Fruit fly (Drosophila melanogaster) whole organism, embryonic: ENCODE measurements around the gene CG8097.
A peak's percentile ranks its signal among the peaks of the same experiment; 100 is the strongest.

Experiments used
- Ada2b ChIP-seq: fragments of 200-800 bp; sonication (Bioruptor generic); IDR thresholded peaks from 2 replicates; pipeline ENCODE4 v1.3.6; 2022; ENCODE audit warnings: missing biosample characterization, missing genetic modification characterization
- Aef1 ChIP-seq: fragments of 200-800 bp; sonication (Bioruptor generic); IDR thresholded peaks from 3 replicates; pipeline ENCODE4 v1.3.6; 2022; ENCODE audit warnings: missing biosample characterization, missing genetic modification characterization
- CG10462 ChIP-seq: fragments of 200-800 bp; sonication (Bioruptor generic); optimal IDR thresholded peaks from 2 replicates; lab custom pipeline; 2016; ENCODE audit warnings: missing biosample characterization, missing genetic modification characterization
- CG11456 ChIP-seq: fragments of 200-800 bp; sonication (Bioruptor generic); IDR thresholded peaks from 3 replicates; pipeline ENCODE4 v1.3.6; 2022; ENCODE audit warnings: missing biosample characterization, missing genetic modification characterization
- CG12236 ChIP-seq: fragments of 200-800 bp; sonication (Bioruptor generic); optimal IDR thresholded peaks from 2 replicates; lab custom pipeline; 2016; ENCODE audit warnings: missing biosample characterization, missing genetic modification characterization
- CG12391 ChIP-seq: fragments of 200-800 bp; sonication (Bioruptor generic); optimal IDR thresholded peaks from 3 replicates; lab custom pipeline; 2018; ENCODE audit warnings: missing biosample characterization, mild to moderate bottlenecking, missing genetic modification characterization, moderate library complexity
- CG12769 ChIP-seq: fragments of 200-800 bp; sonication (Bioruptor generic); optimal IDR thresholded peaks from 2 replicates; lab custom pipeline; 2019; ENCODE audit warnings: missing biosample characterization, mild to moderate bottlenecking, missing genetic modification characterization, moderate library complexity
- CG15269 ChIP-seq: fragments of 200-800 bp; sonication (Bioruptor generic); optimal IDR thresholded peaks from 2 replicates; lab custom pipeline; 2018; ENCODE audit warnings: missing biosample characterization, mild to moderate bottlenecking, missing genetic modification characterization, moderate library complexity
- CG16815 ChIP-seq: fragments of 200-800 bp; sonication (Bioruptor generic); optimal IDR thresholded peaks from 3 replicates; lab custom pipeline; 2017; ENCODE audit warnings: missing biosample characterization, mild to moderate bottlenecking, missing genetic modification characterization
- CG17912 ChIP-seq: fragments of 200-800 bp; sonication (Bioruptor generic); optimal IDR thresholded peaks from 2 replicates; lab custom pipeline; 2018; ENCODE audit warnings: missing biosample characterization, mild to moderate bottlenecking, missing genetic modification characterization
- CG2678 ChIP-seq: fragments of 200-800 bp; sonication (Bioruptor generic); optimal IDR thresholded peaks from 3 replicates; lab custom pipeline; 2019; ENCODE audit warnings: missing biosample characterization, mild to moderate bottlenecking, missing genetic modification characterization, moderate library complexity
- CG31388 ChIP-seq: fragments of 200-800 bp; sonication (Bioruptor generic); optimal IDR thresholded peaks from 2 replicates; lab custom pipeline; 2016; ENCODE audit warnings: missing biosample characterization, missing genetic modification characterization
- CG6689 ChIP-seq: fragments of 200-800 bp; sonication (Bioruptor generic); IDR thresholded peaks from 2 replicates; pipeline ENCODE4 v1.3.6; 2022; ENCODE audit warnings: missing biosample characterization, missing genetic modification characterization
- CG7271 ChIP-seq: fragments of 200-800 bp; sonication (Bioruptor generic); optimal IDR thresholded peaks from 2 replicates; lab custom pipeline; 2018; ENCODE audit warnings: missing biosample characterization, mild to moderate bottlenecking, missing genetic modification characterization, moderate library complexity
- CG7928 ChIP-seq: fragments of 200-800 bp; sonication (Bioruptor generic); optimal IDR thresholded peaks from 2 replicates; lab custom pipeline; 2017; ENCODE audit warnings: missing biosample characterization, mild to moderate bottlenecking, missing genetic modification characterization
- CG7987 ChIP-seq: fragments of 200-800 bp; sonication (Bioruptor generic); optimal IDR thresholded peaks from 2 replicates; lab custom pipeline; 2018; ENCODE audit warnings: missing biosample characterization, mild to moderate bottlenecking, missing genetic modification characterization, moderate library complexity
- CG8388 ChIP-seq: fragments of 200-800 bp; sonication (Bioruptor generic); optimal IDR thresholded peaks from 2 replicates; lab custom pipeline; 2019; ENCODE audit warnings: missing biosample characterization, mild to moderate bottlenecking, missing genetic modification characterization, moderate library complexity
- D ChIP-seq, 2 experiments: fragments of 200-800 bp in 1 of 2; fragments of >200 bp in 1 of 2; sonication (Bioruptor generic) in 1 of 2; optimal IDR thresholded peaks; 2 replicates in 1 of 2; 3 replicates in 1 of 2; lab custom pipeline; 2017; ENCODE audit warnings: mild to moderate bottlenecking in 1 of 2, missing biosample characterization in 1 of 2, missing genetic modification characterization in 1 of 2, missing genetic modification reagents in 1 of 2
- GATAe ChIP-seq: fragments of 200-800 bp; sonication (Bioruptor generic); conservative IDR thresholded peaks from 2 replicates; pipeline ENCODE4 v1.3.6; 2022; ENCODE audit warnings: missing biosample characterization, missing genetic modification characterization
- H15 ChIP-seq: fragments of 200-800 bp; sonication (Bioruptor generic); IDR thresholded peaks from 3 replicates; pipeline ENCODE4 v1.3.6; 2022; ENCODE audit warnings: missing biosample characterization, missing genetic modification characterization
- Hmx ChIP-seq: fragments of 200-800 bp; sonication (Bioruptor generic); optimal IDR thresholded peaks from 2 replicates; lab custom pipeline; 2016; ENCODE audit warnings: missing biosample characterization, missing genetic modification characterization
- Hr51 ChIP-seq, 2 experiments: fragments of 200-800 bp; sonication (Bioruptor generic); optimal IDR thresholded peaks; 2 replicates in 1 of 2; 3 replicates in 1 of 2; lab custom pipeline; 2016 to 2018; ENCODE audit warnings: missing biosample characterization in 2 of 2, missing genetic modification characterization in 2 of 2, mild to moderate bottlenecking in 1 of 2, moderate library complexity in 1 of 2
- Jarid2 ChIP-seq: fragments of 200-800 bp; sonication (Bioruptor generic); optimal IDR thresholded peaks from 3 replicates; lab custom pipeline; 2017; ENCODE audit warnings: mild to moderate bottlenecking, missing biosample characterization, missing genetic modification reagents, missing genetic modification characterization
- NFAT ChIP-seq: fragments of 200-800 bp; sonication (Bioruptor generic); IDR thresholded peaks from 2 replicates; pipeline ENCODE4 v1.3.6; 2022; ENCODE audit warnings: missing biosample characterization, missing genetic modification characterization
- PHDP ChIP-seq: fragments of 200-800 bp; sonication (Bioruptor generic); optimal IDR thresholded peaks from 3 replicates; lab custom pipeline; 2018; ENCODE audit warnings: missing biosample characterization, mild to moderate bottlenecking, missing genetic modification characterization, moderate library complexity
- Sin3A ChIP-seq: fragments of >200 bp; optimal IDR thresholded peaks from 2 replicates; lab custom pipeline; 2018
- Tbp ChIP-seq: fragments of >200 bp; optimal IDR thresholded peaks from 2 replicates; lab custom pipeline; 2018; ENCODE audit warnings: missing biosample characterization, missing genetic modification characterization
- bsh ChIP-seq, 2 experiments: fragments of 200-800 bp; sonication (Bioruptor generic); optimal IDR thresholded peaks; 2 replicates each; lab custom pipeline; 2017 to 2018; ENCODE audit warnings: mild to moderate bottlenecking in 2 of 2, missing biosample characterization in 2 of 2, missing genetic modification characterization in 2 of 2, moderate library complexity in 1 of 2
- btn ChIP-seq: fragments of 200-800 bp; sonication (Bioruptor generic); optimal IDR thresholded peaks from 2 replicates; lab custom pipeline; 2016; ENCODE audit warnings: missing biosample characterization, missing genetic modification characterization
- eve ChIP-seq, 2 experiments: fragments of >200 bp; optimal IDR thresholded peaks; 2 replicates each; lab custom pipeline; 2017; ENCODE audit warnings: missing biosample characterization in 2 of 2, missing genetic modification characterization in 2 of 2
- eyg ChIP-seq: fragments of 200-800 bp; sonication (Bioruptor generic); optimal IDR thresholded peaks from 3 replicates; lab custom pipeline; 2016; ENCODE audit warnings: missing biosample characterization, missing genetic modification characterization
- gcm ChIP-seq: fragments of 200-800 bp; sonication (Bioruptor generic); optimal IDR thresholded peaks from 2 replicates; lab custom pipeline; 2019; ENCODE audit warnings: missing biosample characterization, mild to moderate bottlenecking, missing genetic modification characterization, moderate library complexity
- kay ChIP-seq: fragments of 200-800 bp; sonication (Bioruptor generic); optimal IDR thresholded peaks from 2 replicates; lab custom pipeline; 2016; ENCODE audit warnings: missing biosample characterization, missing genetic modification characterization
- lmd ChIP-seq: fragments of 200-800 bp; sonication (Bioruptor generic); IDR thresholded peaks from 2 replicates; pipeline ENCODE4 v1.3.6; 2022; ENCODE audit warnings: missing biosample characterization, missing genetic modification characterization
- odd ChIP-seq: fragments of 200-800 bp; sonication (Bioruptor generic); optimal IDR thresholded peaks from 2 replicates; lab custom pipeline; 2017; ENCODE audit warnings: missing biosample characterization, mild to moderate bottlenecking, missing genetic modification characterization
- phol ChIP-seq: fragments of 200-800 bp; sonication (Bioruptor generic); optimal IDR thresholded peaks from 3 replicates; lab custom pipeline; 2018; ENCODE audit warnings: missing biosample characterization, mild to moderate bottlenecking, missing genetic modification characterization, moderate library complexity
- row ChIP-seq: fragments of 200-800 bp; sonication (Bioruptor generic); IDR thresholded peaks from 3 replicates; pipeline ENCODE4 v1.3.6; 2022; ENCODE audit warnings: missing biosample characterization, missing genetic modification characterization
- sens ChIP-seq: fragments of 200-800 bp; sonication (Bioruptor generic); peaks from one replicate; lab custom pipeline; 2016; ENCODE audit warnings: missing biosample characterization, missing genetic modification characterization
- sisA ChIP-seq: fragments of 200-800 bp; sonication (Bioruptor generic); IDR thresholded peaks from 2 replicates; pipeline ENCODE4 v1.3.6; 2022; ENCODE audit warnings: missing biosample characterization, missing genetic modification characterization
- trh ChIP-seq: fragments of 200-800 bp; sonication (Bioruptor generic); optimal IDR thresholded peaks from 2 replicates; lab custom pipeline; 2016; ENCODE audit warnings: missing biosample characterization, missing genetic modification characterization
- unpg ChIP-seq: fragments of 200-800 bp; sonication (Bioruptor generic); optimal IDR thresholded peaks from 3 replicates; lab custom pipeline; 2018; ENCODE audit warnings: missing biosample characterization, mild to moderate bottlenecking, missing genetic modification characterization, moderate library complexity
- usp ChIP-seq: fragments of >200 bp; optimal IDR thresholded peaks from 2 replicates; lab custom pipeline; 2017; ENCODE audit warnings: missing biosample characterization, missing genetic modification characterization

Gene CG8097

dm6 chrX:15630815-15631214 is 47.9 kb downstream of the CG8097 start (continued):
- TF ChIP-seq bsh (GFP tag; optimal IDR thresholded peaks at IDR 0.05; lab: Kevin White, UChicago), result no peak
- TF ChIP-seq CG16815 (GFP tag; lab: Kevin White, UChicago), result no peak
- TF ChIP-seq H15, result no peak
- TF ChIP-seq CG8388 (GFP tag; lab: Kevin White, UChicago), result no peak
- TF ChIP-seq eve (GFP tag; optimal IDR thresholded peaks at IDR 0.05; lab: Kevin White, UChicago), result peak in 1 of 2 experiments; percentile 64
- TF ChIP-seq CG6689, result 0 out of 2 replicates have a peak, but pooled peaks have one; percentile 14
- no peak for TF ChIP-seq odd
- TF ChIP-seq CG17912 (GFP tag; lab: Kevin White, UChicago), result no peak
- no peak for TF ChIP-seq D (optimal IDR thresholded peaks at IDR 0.05; lab: Kevin White, UChicago)
- no peak for TF ChIP-seq D (GFP tag; optimal IDR thresholded peaks at IDR 0.05; lab: Kevin White, UChicago)
- no peak for TF ChIP-seq Jarid2 (GFP tag; lab: Kevin White, UChicago)
- no peak for TF ChIP-seq CG12391 (tag; lab: Kevin White, UChicago)
- TF ChIP-seq PHDP (tag; lab: Kevin White, UChicago), result peak; percentile 1
- no peak for TF ChIP-seq Sin3A
- TF ChIP-seq NFAT, result no peak
- TF ChIP-seq kay (GFP tag; lab: Kevin White, UChicago), result no peak
- no peak for TF ChIP-seq CG12769 (tag; lab: Kevin White, UChicago)
- 0 out of 3 replicates have a peak, but pooled peaks have one; percentile 32 for TF ChIP-seq row (GFP tag; lab: Robert Waterston, UW)
- TF ChIP-seq CG7928 (GFP tag; lab: Kevin White, UChicago), result no peak
- TF ChIP-seq CG15269 (tag; lab: Kevin White, UChicago), result peak; percentile 27
- TF ChIP-seq Hmx (GFP tag; lab: Kevin White, UChicago), result no peak
- TF ChIP-seq Aef1 (GFP tag; lab: Robert Waterston, UW), result 0 out of 3 replicates have a peak, but pooled peaks have one; percentile 18
- peak; percentile 15 for TF ChIP-seq unpg
- TF ChIP-seq CG7987 (GFP tag; lab: Kevin White, UChicago), result no peak
- TF ChIP-seq CG2678, result peak; percentile 2
- TF ChIP-seq CG11456 (GFP tag; lab: Robert Waterston, UW), result no peak
- TF ChIP-seq CG10462 (GFP tag; lab: Kevin White, UChicago), result no peak
- no peak for TF ChIP-seq GATAe (GFP tag; lab: Robert Waterston, UW)
- no peak for TF ChIP-seq phol (tag; lab: Kevin White, UChicago)
- TF ChIP-seq gcm (GFP tag; lab: Kevin White, UChicago), result no peak
- TF ChIP-seq CG7271, result no peak
- no peak for TF ChIP-seq CG12236 (GFP tag; lab: Kevin White, UChicago)
- no peak for TF ChIP-seq Ada2b (GFP tag; lab: Robert Waterston, UW)
- TF ChIP-seq Hr51 (GFP tag; optimal IDR thresholded peaks at IDR 0.05; lab: Kevin White, UChicago), result peak in 1 of 2 experiments; percentile 37
- no peak for TF ChIP-seq usp (GFP tag; lab: Kevin White, UChicago)
- peak; percentile 29 for TF ChIP-seq lmd
- TF ChIP-seq trh (GFP tag; lab: Kevin White, UChicago), result no peak
- TF ChIP-seq sens (GFP tag; lab: Kevin White, UChicago), result peak; percentile 74
- TF ChIP-seq eyg (GFP tag; lab: Kevin White, UChicago), result no peak
- no peak for TF ChIP-seq Tbp (GFP tag; lab: Kevin White, UChicago)
- no peak for TF ChIP-seq btn
- peak; percentile 14; the same call in 1 of the 2 replicates for TF ChIP-seq sisA (GFP tag; lab: Robert Waterston, UW)
- TF ChIP-seq CG31388, result no peak
